Fruit fly (Drosophila melanogaster) whole organism, embryonic: ENCODE results near the gene Cyfip.

Source experiments
- Adf1 ChIP-seq: fragments of 200-800 bp; sonication (Bioruptor generic); IDR thresholded peaks from 2 replicates; pipeline ENCODE4 v1.3.6; 2022; ENCODE audit warnings: missing biosample characterization, missing genetic modification characterization
- Antp ChIP-seq: fragments of 200-800 bp; sonication (Bioruptor generic); optimal IDR thresholded peaks from 3 replicates; lab custom pipeline; 2016; ENCODE audit warnings: missing biosample characterization, missing genetic modification characterization
- Atf3 ChIP-seq: fragments of 200-800 bp; sonication (Bioruptor generic); optimal IDR thresholded peaks from 3 replicates; lab custom pipeline; 2016; ENCODE audit warnings: missing biosample characterization, missing genetic modification characterization
- CG12155 ChIP-seq: fragments of 200-800 bp; sonication (Bioruptor generic); optimal IDR thresholded peaks from 3 replicates; lab custom pipeline; 2016; ENCODE audit warnings: missing biosample characterization, missing genetic modification characterization
- CG12299 ChIP-seq: fragments of 200-800 bp; sonication (Bioruptor generic); optimal IDR thresholded peaks from 2 replicates; lab custom pipeline; 2018; ENCODE audit warnings: missing biosample characterization, mild to moderate bottlenecking, missing genetic modification characterization
- CG12391 ChIP-seq: fragments of 200-800 bp; sonication (Bioruptor generic); optimal IDR thresholded peaks from 3 replicates; lab custom pipeline; 2018; ENCODE audit warnings: missing biosample characterization, mild to moderate bottlenecking, missing genetic modification characterization, moderate library complexity
- CG13287 ChIP-seq: fragments of 200-800 bp; sonication (Bioruptor generic); IDR thresholded peaks from 2 replicates; pipeline ENCODE4 v1.3.6; 2022; ENCODE audit warnings: missing biosample characterization, missing genetic modification characterization; ENCODE audit not compliant: partially characterized antibody
- CG14014 ChIP-seq: fragments of 200-800 bp; sonication (Bioruptor generic); IDR thresholded peaks from 2 replicates; pipeline ENCODE4 v1.3.6; 2022; ENCODE audit warnings: missing biosample characterization, missing genetic modification characterization
- CG15073 ChIP-seq: fragments of 200-800 bp; sonication (Bioruptor generic); optimal IDR thresholded peaks from 2 replicates; lab custom pipeline; 2016; ENCODE audit warnings: missing biosample characterization, missing genetic modification characterization
- CG18011 ChIP-seq: fragments of 200-800 bp; sonication (Bioruptor generic); optimal IDR thresholded peaks from 2 replicates; lab custom pipeline; 2017; ENCODE audit warnings: missing biosample characterization, missing genetic modification characterization, mild to moderate bottlenecking, moderate library complexity, missing genotype
- CG31224 ChIP-seq: fragments of 200-800 bp; sonication (Bioruptor generic); IDR thresholded peaks from 2 replicates; pipeline ENCODE4 v1.3.6; 2022; ENCODE audit warnings: missing biosample characterization, missing genetic modification characterization
- CG3407 ChIP-seq: fragments of 200-800 bp; sonication (Bioruptor generic); optimal IDR thresholded peaks from 2 replicates; lab custom pipeline; 2018; ENCODE audit warnings: missing biosample characterization, mild to moderate bottlenecking, missing genetic modification characterization
- CG34422 ChIP-seq: fragments of 200-800 bp; sonication (Bioruptor generic); IDR thresholded peaks from 3 replicates; pipeline ENCODE4 v1.3.6; 2022; ENCODE audit warnings: missing biosample characterization, missing genetic modification characterization
- CG4360 ChIP-seq: fragments of 200-800 bp; sonication (Bioruptor generic); IDR thresholded peaks from 2 replicates; pipeline ENCODE4 v1.3.6; 2022; ENCODE audit warnings: missing biosample characterization, missing genetic modification characterization
- CG4730 ChIP-seq: fragments of 200-800 bp; sonication (Bioruptor generic); IDR thresholded peaks from 2 replicates; pipeline ENCODE4 v1.3.6; 2022; ENCODE audit warnings: missing biosample characterization, missing genetic modification characterization
- CG5245 ChIP-seq: fragments of 200-800 bp; sonication (Bioruptor generic); optimal IDR thresholded peaks from 3 replicates; lab custom pipeline; 2016; ENCODE audit warnings: missing biosample characterization, missing genetic modification characterization
- CG6683 ChIP-seq: fragments of 200-800 bp; sonication (Bioruptor generic); optimal IDR thresholded peaks from 2 replicates; lab custom pipeline; 2017; ENCODE audit warnings: missing biosample characterization, mild to moderate bottlenecking, missing genetic modification characterization, missing genetic modification reagents
- CG6813 ChIP-seq: fragments of 200-800 bp; sonication (Bioruptor generic); optimal IDR thresholded peaks from 2 replicates; lab custom pipeline; 2017; ENCODE audit warnings: missing biosample characterization, missing genetic modification characterization, mild to moderate bottlenecking, moderate library complexity, missing genetic modification reagents
- CG7271 ChIP-seq: fragments of 200-800 bp; sonication (Bioruptor generic); optimal IDR thresholded peaks from 2 replicates; lab custom pipeline; 2018; ENCODE audit warnings: missing biosample characterization, mild to moderate bottlenecking, missing genetic modification characterization, moderate library complexity
- CG8089 ChIP-seq: fragments of 200-800 bp; sonication (Bioruptor generic); optimal IDR thresholded peaks from 3 replicates; lab custom pipeline; 2016; ENCODE audit warnings: missing biosample characterization, missing genetic modification characterization
- CG8359 ChIP-seq: fragments of 200-800 bp; sonication (Bioruptor generic); optimal IDR thresholded peaks from 2 replicates; lab custom pipeline; 2017; ENCODE audit warnings: missing biosample characterization, mild to moderate bottlenecking, missing genetic modification characterization, borderline replicate concordance
- CG9609 ChIP-seq: fragments of 200-800 bp; sonication (Bioruptor generic); optimal IDR thresholded peaks from 3 replicates; lab custom pipeline; 2016; ENCODE audit warnings: missing biosample characterization, missing genetic modification characterization
- Chrac-16 ChIP-seq: fragments of 200-800 bp; sonication (Bioruptor generic); optimal IDR thresholded peaks from 3 replicates; lab custom pipeline; 2016; ENCODE audit warnings: missing biosample characterization, missing genetic modification characterization
- HLHmδ ChIP-seq: fragments of 200-800 bp; sonication (Bioruptor generic); optimal IDR thresholded peaks from 2 replicates; lab custom pipeline; 2018; ENCODE audit warnings: missing biosample characterization, mild to moderate bottlenecking, missing genetic modification characterization, moderate library complexity
- Hr51 ChIP-seq, 2 experiments: fragments of 200-800 bp; sonication (Bioruptor generic); optimal IDR thresholded peaks; 2 replicates in 1 of 2; 3 replicates in 1 of 2; lab custom pipeline; 2016 to 2018; ENCODE audit warnings: missing biosample characterization in 2 of 2, missing genetic modification characterization in 2 of 2, mild to moderate bottlenecking in 1 of 2, moderate library complexity in 1 of 2
- Meics ChIP-seq: fragments of 200-800 bp; sonication (Bioruptor generic); optimal IDR thresholded peaks from 2 replicates; lab custom pipeline; 2017; ENCODE audit warnings: missing biosample characterization, mild to moderate bottlenecking, missing genetic modification characterization
- Mes4 ChIP-seq: fragments of 200-800 bp; sonication (Bioruptor generic); optimal IDR thresholded peaks from 2 replicates; lab custom pipeline; 2016; ENCODE audit warnings: missing biosample characterization, missing genetic modification characterization
- Nf-YA ChIP-seq: fragments of 200-800 bp; sonication (Bioruptor generic); IDR thresholded peaks from 2 replicates; pipeline ENCODE4 v1.3.6; 2022; ENCODE audit warnings: missing biosample characterization, missing genetic modification characterization
- NfI ChIP-seq: fragments of 200-800 bp; sonication (Bioruptor generic); optimal IDR thresholded peaks from 3 replicates; lab custom pipeline; 2018; ENCODE audit warnings: missing biosample characterization, mild to moderate bottlenecking, missing genetic modification characterization, moderate library complexity
- Ptx1 ChIP-seq: fragments of 200-800 bp; sonication (Bioruptor generic); IDR thresholded peaks from 2 replicates; pipeline ENCODE4 v1.3.6; 2022; ENCODE audit warnings: missing biosample characterization, missing genetic modification characterization
- Sin3A ChIP-seq: fragments of >200 bp; optimal IDR thresholded peaks from 2 replicates; lab custom pipeline; 2018
- Sry-δ ChIP-seq: fragments of 200-800 bp; sonication (Bioruptor generic); optimal IDR thresholded peaks from 2 replicates; lab custom pipeline; 2016; ENCODE audit warnings: missing biosample characterization, missing genetic modification characterization
- Vsx1 ChIP-seq: fragments of 200-800 bp; sonication (Bioruptor generic); optimal IDR thresholded peaks from 2 replicates; lab custom pipeline; 2017; ENCODE audit warnings: missing biosample characterization, mild to moderate bottlenecking, missing genetic modification characterization, missing genetic modification reagents
- ab ChIP-seq: fragments of 200-800 bp; sonication (Bioruptor generic); optimal IDR thresholded peaks from 2 replicates; lab custom pipeline; 2016; ENCODE audit warnings: missing biosample characterization, missing genetic modification characterization
- bigmax ChIP-seq: fragments of 200-800 bp; sonication (Bioruptor generic); optimal IDR thresholded peaks from 2 replicates; lab custom pipeline; 2018; ENCODE audit warnings: missing biosample characterization, mild to moderate bottlenecking, missing genetic modification characterization
- bsh ChIP-seq, 2 experiments: fragments of 200-800 bp; sonication (Bioruptor generic); optimal IDR thresholded peaks; 2 replicates each; lab custom pipeline; 2017 to 2018; ENCODE audit warnings: mild to moderate bottlenecking in 2 of 2, missing biosample characterization in 2 of 2, missing genetic modification characterization in 2 of 2, moderate library complexity in 1 of 2
- cato ChIP-seq: fragments of 200-800 bp; sonication (Bioruptor generic); optimal IDR thresholded peaks from 2 replicates; lab custom pipeline; 2016; ENCODE audit warnings: missing biosample characterization, missing genetic modification characterization, borderline replicate concordance
- caup ChIP-seq: fragments of 200-800 bp; sonication (Bioruptor generic); optimal IDR thresholded peaks from 3 replicates; lab custom pipeline; 2017; ENCODE audit warnings: missing biosample characterization, mild to moderate bottlenecking, missing genetic modification characterization, moderate library complexity; ENCODE audit not compliant: severe bottlenecking
- cg ChIP-seq: fragments of 200-800 bp; sonication (Bioruptor generic); optimal IDR thresholded peaks from 3 replicates; lab custom pipeline; 2019; ENCODE audit warnings: missing biosample characterization, mild to moderate bottlenecking, missing genetic modification characterization, moderate library complexity
- ci ChIP-seq: fragments of 200-800 bp; sonication (Bioruptor generic); IDR thresholded peaks from 3 replicates; pipeline ENCODE4 v1.3.6; 2022; ENCODE audit warnings: missing biosample characterization, missing genetic modification characterization
- ind ChIP-seq: fragments of 200-800 bp; sonication (Bioruptor generic); optimal IDR thresholded peaks from 3 replicates; lab custom pipeline; 2016; ENCODE audit warnings: missing biosample characterization, missing genetic modification characterization
- pnt ChIP-seq: fragments of 200-800 bp; sonication (Bioruptor generic); optimal IDR thresholded peaks from 3 replicates; lab custom pipeline; 2016; ENCODE audit warnings: missing biosample characterization, missing genetic modification characterization
- sima ChIP-seq: fragments of 200-800 bp; sonication (Bioruptor generic); optimal IDR thresholded peaks from 2 replicates; lab custom pipeline; 2016; ENCODE audit warnings: missing biosample characterization, missing genetic modification characterization
- sna ChIP-seq: fragments of 200-800 bp; sonication (Bioruptor generic); IDR thresholded peaks from 2 replicates; pipeline ENCODE4 v1.3.6; 2022; ENCODE audit warnings: missing biosample characterization, missing genetic modification characterization; ENCODE audit not compliant: partially characterized antibody
- sr ChIP-seq: fragments of 200-800 bp; sonication (Bioruptor generic); IDR thresholded peaks from 3 replicates; pipeline ENCODE4 v1.3.6; 2022; ENCODE audit warnings: missing biosample characterization, missing genetic modification characterization
- trem ChIP-seq: fragments of 200-800 bp; optimal IDR thresholded peaks from 3 replicates; lab custom pipeline; 2019; ENCODE audit warnings: missing biosample characterization, mild to moderate bottlenecking, missing genetic modification characterization, moderate library complexity
- twi ChIP-seq: fragments of 200-800 bp; optimal IDR thresholded peaks from 2 replicates; lab custom pipeline; 2019; ENCODE audit warnings: missing biosample characterization, mild to moderate bottlenecking, missing genetic modification characterization, moderate library complexity
- tx ChIP-seq: fragments of 200-800 bp; sonication (Bioruptor generic); optimal IDR thresholded peaks from 2 replicates; lab custom pipeline; 2016; ENCODE audit warnings: missing biosample characterization, missing genetic modification characterization
- vfl ChIP-seq: fragments of 200-800 bp; sonication (Bioruptor generic); optimal IDR thresholded peaks from 2 replicates; lab custom pipeline; 2016; ENCODE audit warnings: missing biosample characterization, missing genetic modification characterization

Cyfip gene

dm6 chr3R:15356645-15357431 is 23.8 kb downstream of the Cyfip start, which contains the start of the genes Atg4b and Hibch (continued):
- peak; percentile 23 for TF ChIP-seq tx (GFP tag; lab: Kevin White, UChicago)
- TF ChIP-seq trem, result peak; percentile 87
- TF ChIP-seq CG13287 (GFP tag; lab: Robert Waterston, UW), result peak; percentile 14; the same call in 1 of the 2 replicates
- no peak for TF ChIP-seq sima (GFP tag; lab: Kevin White, UChicago)
- TF ChIP-seq CG9609, result peak; percentile 1
- TF ChIP-seq bsh (GFP tag; optimal IDR thresholded peaks at IDR 0.05; lab: Kevin White, UChicago), result peak; percentile 38 to 79
- TF ChIP-seq Meics (GFP tag; lab: Kevin White, UChicago), result peak; percentile 90
- TF ChIP-seq CG12391, result peak; percentile 90
- TF ChIP-seq Sry-δ (GFP tag; lab: Kevin White, UChicago), result peak; percentile 8
- TF ChIP-seq caup (GFP tag; lab: Kevin White, UChicago), result peak; percentile 82
- TF ChIP-seq HLHmδ (GFP tag; lab: Kevin White, UChicago), result no peak
- peak; percentile 52 for TF ChIP-seq CG8359 (GFP tag; lab: Kevin White, UChicago)
- peak; percentile 69 for TF ChIP-seq CG14014 (GFP tag; lab: Robert Waterston, UW)
- TF ChIP-seq Mes4, result no peak
- TF ChIP-seq CG7271, result no peak
- TF ChIP-seq Sin3A (lab: Kevin White, UChicago), result no peak
- TF ChIP-seq sr (GFP tag; lab: Robert Waterston, UW), result no peak
- no peak for TF ChIP-seq Nf-YA (GFP tag; lab: Robert Waterston, UW)
- TF ChIP-seq cato (GFP tag; lab: Kevin White, UChicago), result peak; percentile 58
- TF ChIP-seq ab (GFP tag; lab: Kevin White, UChicago), result no peak
- no peak for TF ChIP-seq cg (GFP tag; lab: Kevin White, UChicago)
- no peak for TF ChIP-seq Vsx1 (GFP tag; lab: Kevin White, UChicago)
- TF ChIP-seq CG6683 (GFP tag; lab: Kevin White, UChicago), result peak; percentile 68
- peak; percentile 87 for TF ChIP-seq ind (GFP tag; lab: Kevin White, UChicago)
- peak; percentile 82 for TF ChIP-seq CG12155 (GFP tag; lab: Kevin White, UChicago)
- peak; percentile 70 for TF ChIP-seq CG5245 (GFP tag; lab: Kevin White, UChicago)
- peak; percentile 74 for TF ChIP-seq CG4730 (GFP tag; lab: Robert Waterston, UW)
- TF ChIP-seq ci (GFP tag; lab: Robert Waterston, UW), result peak; percentile 74; the same call in 2 of the 3 replicates
- TF ChIP-seq vfl (GFP tag; lab: Kevin White, UChicago), result peak; percentile 43
- TF ChIP-seq CG34422 (GFP tag; lab: Robert Waterston, UW), result peak; percentile 91
- peak; percentile 85 for TF ChIP-seq NfI (GFP tag; lab: Kevin White, UChicago)
- TF ChIP-seq CG4360 (GFP tag; lab: Robert Waterston, UW), result no peak
- no peak for TF ChIP-seq Atf3 (GFP tag; lab: Kevin White, UChicago)
- TF ChIP-seq Antp (GFP tag; lab: Kevin White, UChicago), result no peak
- no peak for TF ChIP-seq sna
- TF ChIP-seq CG18011, result peak; percentile 58
- TF ChIP-seq pnt (GFP tag; lab: Kevin White, UChicago), result peak; percentile 41
- peak; percentile 43; the same call in 1 of the 2 replicates for TF ChIP-seq Adf1
- TF ChIP-seq CG12299 (tag; lab: Kevin White, UChicago), result peak; percentile 79
- TF ChIP-seq CG31224 (GFP tag; lab: Robert Waterston, UW), result peak; percentile 75
- TF ChIP-seq CG15073 (GFP tag; lab: Kevin White, UChicago), result no peak
- peak; percentile 24 to 78 for TF ChIP-seq Hr51 (GFP tag; optimal IDR thresholded peaks at IDR 0.05; lab: Kevin White, UChicago)
- TF ChIP-seq twi (tag; lab: Kevin White, UChicago), result peak; percentile 86
- peak; percentile 58 for TF ChIP-seq CG3407 (GFP tag; lab: Kevin White, UChicago)
- TF ChIP-seq CG6813, result peak; percentile 54
- no peak for TF ChIP-seq CG8089
- peak; percentile 90 for TF ChIP-seq Ptx1 (GFP tag; lab: Robert Waterston, UW)
- peak; percentile 79 for TF ChIP-seq Chrac-16 (GFP tag; lab: Kevin White, UChicago)
- TF ChIP-seq bigmax (GFP tag; lab: Kevin White, UChicago), result no peak
